Worm (Caenorhabditis elegans) whole organism, mixed stage, embryonic: Measurements from ENCODE around the gene F01G10.6.

Experiments
- ceh-43 ChIP-seq: fragments of 200-800 bp; sonication (Bioruptor generic); optimal IDR thresholded peaks from 2 replicates; lab custom pipeline; 2018; ENCODE audit warnings: mild to moderate bottlenecking, missing genetic modification characterization, moderate library complexity, missing compliant biosample characterization
- ces-1 ChIP-seq: fragments of 150-350 bp; optimal IDR thresholded peaks from 2 replicates; lab custom pipeline; 2014; ENCODE audit warnings: missing biosample characterization, missing genetic modification reagents, missing genetic modification characterization
- lsy-2 ChIP-seq: fragments of 150-350 bp; optimal IDR thresholded peaks from 2 replicates; lab custom pipeline; 2014; ENCODE audit warnings: missing biosample characterization, missing genetic modification characterization
- mep-1 ChIP-seq: fragments of 150-350 bp; optimal IDR thresholded peaks from 2 replicates; lab custom pipeline; 2017; ENCODE audit warnings: missing biosample characterization, missing genetic modification reagents, missing genetic modification characterization, inconsistent platforms
- pha-4 ChIP-seq: fragments of 150-350 bp; optimal IDR thresholded peaks from 2 replicates; lab custom pipeline; 2018; ENCODE audit warnings: missing biosample characterization, missing genetic modification reagents, missing genetic modification characterization
- sem-2 ChIP-seq: fragments of 200-800 bp; sonication (Bioruptor generic); optimal IDR thresholded peaks from 2 replicates; lab custom pipeline; 2018; ENCODE audit warnings: mild to moderate bottlenecking, missing genetic modification characterization, missing compliant biosample characterization
- sptf-1 ChIP-seq: sonication (generic microtip); optimal IDR thresholded peaks from 2 replicates; lab custom pipeline; 2017; ENCODE audit warnings: mild to moderate bottlenecking, missing genetic modification characterization, moderate library complexity, missing compliant biosample characterization
- unc-39 ChIP-seq: fragments of 150-350 bp; optimal IDR thresholded peaks from 2 replicates; lab custom pipeline; 2014; ENCODE audit warnings: missing biosample characterization, missing genetic modification characterization

The F01G10.6 gene

DNA sequence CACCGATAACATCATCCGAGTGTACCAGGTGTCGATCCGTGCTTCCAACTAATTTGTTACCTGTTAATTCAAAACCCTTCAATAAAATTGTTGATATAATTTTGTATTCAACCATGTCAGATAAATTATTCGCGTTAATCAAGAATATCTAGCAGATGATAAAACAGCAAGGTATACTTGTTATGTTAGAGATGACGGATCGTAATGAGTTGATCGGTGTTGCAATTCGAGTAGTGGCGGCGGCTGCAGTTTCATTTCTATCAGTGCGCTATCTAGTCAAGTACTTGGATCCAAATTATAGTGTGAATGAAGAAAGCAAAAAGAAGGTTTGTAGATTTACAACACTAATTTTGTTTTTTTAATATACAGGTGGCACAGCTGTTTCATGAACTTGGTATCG is 49.7 kb downstream of the F01G10.6 start, which contains the start of gene mspn-1:
mspn-1 (plus strand) TSS at position 190 of the 400 bp plus-strand sequence.
- TF ChIP-seq unc-39 (tag; lab: Kevin White, UChicago) (no peak), sem-2 (GFP tag; lab: Kevin White, UChicago) (no peak), ceh-43 (GFP tag; lab: Kevin White, UChicago) (no peak), mep-1 (no peak), lsy-2 (tag; lab: Kevin White, UChicago) (no peak), ces-1 (GFP tag; lab: Kevin White, UChicago) (no peak), sptf-1 (no peak), pha-4 (tag; lab: Kevin White, UChicago) (no peak)
